Worm (Caenorhabditis elegans) whole organism, young adult: ENCODE measurements around the gene T16G12.12.

Source experiments
- B0336.3 ChIP-seq: fragments of 200-800 bp; sonication (Bioruptor generic); IDR thresholded peaks from 2 replicates; pipeline ENCODE4 v1.3.6; 2022; ENCODE audit warnings: missing genetic modification characterization, missing compliant biosample characterization
- F23B12.7 ChIP-seq: sonication (generic microtip); optimal IDR thresholded peaks from 2 replicates; lab custom pipeline; 2017; ENCODE audit warnings: missing genetic modification characterization, mild to moderate bottlenecking, missing compliant biosample characterization, antibody characterized with exemption, moderate library complexity; ENCODE audit not compliant: insufficient read depth
- F33H1.4 ChIP-seq: fragments of 200-800 bp; sonication (Bioruptor generic); IDR thresholded peaks from 2 replicates; pipeline ENCODE4 v1.3.6; 2022; ENCODE audit warnings: missing genetic modification reagents, missing genetic modification characterization, missing compliant biosample characterization
- Y79H2A.3 ChIP-seq: fragments of 200-800 bp; sonication (Bioruptor generic); conservative IDR thresholded peaks from 2 replicates; pipeline ENCODE4 v1.3.6; 2022; ENCODE audit warnings: missing genetic modification reagents, missing genetic modification characterization, missing compliant biosample characterization
- aptf-2 ChIP-seq: fragments of 200-800 bp; sonication (Bioruptor generic); conservative IDR thresholded peaks from 2 replicates; pipeline ENCODE4 v1.3.6; 2022; ENCODE audit warnings: missing genetic modification reagents, missing genetic modification characterization, missing compliant biosample characterization
- atf-7 ChIP-seq: sonication (generic microtip); optimal IDR thresholded peaks from 2 replicates; lab custom pipeline; 2017; ENCODE audit warnings: mild to moderate bottlenecking, missing genetic modification characterization, missing compliant biosample characterization
- athp-1 ChIP-seq: sonication (generic microtip); optimal IDR thresholded peaks from 2 replicates; lab custom pipeline; 2017; ENCODE audit warnings: mild to moderate bottlenecking, missing genetic modification characterization, missing compliant biosample characterization
- attf-3 ChIP-seq: fragments of 200-800 bp; sonication (Bioruptor generic); conservative IDR thresholded peaks from 2 replicates; pipeline ENCODE4 v1.3.6; 2022; ENCODE audit warnings: missing genetic modification reagents, missing genetic modification characterization, missing compliant biosample characterization
- bed-1 ChIP-seq: fragments of 200-800 bp; sonication (Bioruptor generic); IDR thresholded peaks from 2 replicates; pipeline ENCODE4 v1.3.6; 2022; ENCODE audit warnings: missing genetic modification reagents, missing genetic modification characterization, missing compliant biosample characterization
- cebp-1 ChIP-seq, 2 experiments: fragments of 200-800 bp in 1 of 2; sonication (Bioruptor generic) in 1 of 2; sonication (generic microtip) in 1 of 2; IDR thresholded peaks in 1 of 2; optimal IDR thresholded peaks in 1 of 2; 2 replicates each; pipeline versions ENCODE4 v1.3.6 to Lab custom; 2017 to 2022; ENCODE audit warnings: missing compliant biosample characterization in 2 of 2, missing genetic modification characterization in 2 of 2, mild to moderate bottlenecking in 1 of 2, missing genetic modification reagents in 1 of 2, moderate library complexity in 1 of 2
- die-1 ChIP-seq: sonication (generic microtip); optimal IDR thresholded peaks from 2 replicates; lab custom pipeline; 2016; ENCODE audit warnings: missing genotype, mild to moderate bottlenecking, missing genetic modification characterization, missing compliant biosample characterization
- dox-1 ChIP-seq: fragments of 200-800 bp; sonication (Bioruptor generic); IDR thresholded peaks from 2 replicates; pipeline ENCODE4 v1.3.6; 2022; ENCODE audit warnings: missing genetic modification reagents, missing genetic modification characterization, missing compliant biosample characterization
- dpff-1 ChIP-seq: sonication (generic microtip); optimal IDR thresholded peaks from 2 replicates; lab custom pipeline; 2017; ENCODE audit warnings: mild to moderate bottlenecking, missing genetic modification characterization, missing compliant biosample characterization
- dpl-1 ChIP-seq: fragments of 150-350 bp; optimal IDR thresholded peaks from 2 replicates; lab custom pipeline; 2014; ENCODE audit warnings: missing biosample characterization, missing genetic modification reagents, missing genetic modification characterization
- efl-1 ChIP-seq: fragments of 150-350 bp; optimal IDR thresholded peaks from 2 replicates; lab custom pipeline; 2014; ENCODE audit warnings: missing biosample characterization, missing genetic modification reagents, missing genetic modification characterization
- egl-18 ChIP-seq: fragments of 200-800 bp; sonication (Bioruptor generic); IDR thresholded peaks from 2 replicates; pipeline ENCODE4 v1.3.6; 2022; ENCODE audit warnings: missing genetic modification reagents, missing genetic modification characterization, missing compliant biosample characterization
- him-1 ChIP-seq: sonication (generic microtip); optimal IDR thresholded peaks from 2 replicates; lab custom pipeline; 2016; ENCODE audit warnings: missing genotype, missing genetic modification reagents, missing genetic modification characterization, missing compliant biosample characterization
- hlh-12 ChIP-seq: sonication (generic microtip); optimal IDR thresholded peaks from 2 replicates; lab custom pipeline; 2016; ENCODE audit warnings: missing genetic modification characterization, missing compliant biosample characterization
- hmg-1.2 ChIP-seq: fragments of 200-800 bp; sonication (Bioruptor generic); IDR thresholded peaks from 2 replicates; pipeline ENCODE4 v1.3.6; 2022; ENCODE audit warnings: missing genetic modification reagents, missing genetic modification characterization, missing compliant biosample characterization
- hmg-20 ChIP-seq: fragments of 200-800 bp; sonication (Bioruptor generic); IDR thresholded peaks from 2 replicates; pipeline ENCODE4 v1.3.6; 2022; ENCODE audit warnings: missing genetic modification reagents, missing genetic modification characterization, missing compliant biosample characterization
- lin-26 ChIP-seq: fragments of 200-800 bp; sonication (Bioruptor generic); IDR thresholded peaks from 2 replicates; pipeline ENCODE4 v1.3.6; 2022; ENCODE audit warnings: missing genetic modification reagents, missing genetic modification characterization, missing compliant biosample characterization
- lin-35 ChIP-seq, 3 experiments: fragments of 150-350 bp in 2 of 3; sonication (generic microtip) in 1 of 3; optimal IDR thresholded peaks; 2 replicates each; lab custom pipeline; 2014 to 2018; ENCODE audit warnings: missing biosample characterization in 3 of 3, missing genetic modification characterization in 3 of 3, missing genetic modification reagents in 3 of 3
- lin-40 ChIP-seq: sonication (generic microtip); optimal IDR thresholded peaks from 2 replicates; lab custom pipeline; 2016; ENCODE audit warnings: missing genetic modification characterization, mild to moderate bottlenecking, missing compliant biosample characterization, missing genotype, missing genetic modification reagents
- lin-54 ChIP-seq: fragments of 200-800 bp; sonication (Bioruptor generic); optimal IDR thresholded peaks from 2 replicates; lab custom pipeline; 2018; ENCODE audit warnings: mild to moderate bottlenecking, missing genetic modification characterization, missing compliant biosample characterization
- lsl-1 ChIP-seq: fragments of 200-800 bp; sonication (Bioruptor generic); optimal IDR thresholded peaks from 2 replicates; lab custom pipeline; 2018; ENCODE audit warnings: mild to moderate bottlenecking, missing genetic modification characterization, moderate library complexity, missing compliant biosample characterization
- madf-3 ChIP-seq: fragments of 200-800 bp; sonication (Bioruptor generic); IDR thresholded peaks from 2 replicates; pipeline ENCODE4 v1.3.6; 2022; ENCODE audit warnings: missing genetic modification reagents, missing genetic modification characterization, missing compliant biosample characterization
- madf-6 ChIP-seq: fragments of 200-800 bp; sonication (Bioruptor generic); IDR thresholded peaks from 2 replicates; pipeline ENCODE4 v1.3.6; 2022; ENCODE audit warnings: missing genetic modification reagents, missing genetic modification characterization, missing compliant biosample characterization
- madf-8 ChIP-seq: fragments of 200-800 bp; sonication (Bioruptor generic); conservative IDR thresholded peaks from 2 replicates; pipeline ENCODE4 v1.3.6; 2022; ENCODE audit warnings: missing genetic modification reagents, missing genetic modification characterization, missing compliant biosample characterization
- mxl-1 ChIP-seq: sonication (generic microtip); optimal IDR thresholded peaks from 2 replicates; lab custom pipeline; 2016; ENCODE audit warnings: missing genetic modification characterization, missing compliant biosample characterization
- nfya-1 ChIP-seq: sonication (generic microtip); optimal IDR thresholded peaks from 2 replicates; lab custom pipeline; 2017; ENCODE audit warnings: antibody characterized with exemption, missing compliant biosample characterization, missing genetic modification characterization, borderline replicate concordance; ENCODE audit not compliant: insufficient read depth
- nfyb-1 ChIP-seq: fragments of 200-800 bp; sonication (Bioruptor generic); IDR thresholded peaks from 2 replicates; pipeline ENCODE4 v1.3.6; 2022; ENCODE audit warnings: missing genetic modification reagents, missing genetic modification characterization, missing compliant biosample characterization
- nhr-120 ChIP-seq: fragments of 200-800 bp; sonication (Bioruptor generic); IDR thresholded peaks from 2 replicates; pipeline ENCODE4 v1.3.6; 2022; ENCODE audit warnings: missing genetic modification characterization, missing compliant biosample characterization
- nhr-27 ChIP-seq: fragments of 200-800 bp; sonication (Bioruptor generic); optimal IDR thresholded peaks from 2 replicates; lab custom pipeline; 2018; ENCODE audit warnings: mild to moderate bottlenecking, missing genetic modification characterization, moderate library complexity, missing compliant biosample characterization
- rcor-1 ChIP-seq: fragments of 200-800 bp; sonication (Bioruptor generic); IDR thresholded peaks from 2 replicates; pipeline ENCODE4 v1.3.6; 2022; ENCODE audit warnings: missing genetic modification reagents, missing genetic modification characterization, missing compliant biosample characterization
- snpc-1.3 ChIP-seq: sonication (generic microtip); optimal IDR thresholded peaks from 2 replicates; lab custom pipeline; 2017; ENCODE audit warnings: missing genetic modification characterization, mild to moderate bottlenecking, missing compliant biosample characterization, antibody characterized with exemption, moderate library complexity, missing genotype, missing genetic modification reagents; ENCODE audit not compliant: insufficient read depth
- snpc-4 ChIP-seq, 5 experiments: fragments of 150-350 bp in 1 of 5; sonication (generic microtip) in 4 of 5; optimal IDR thresholded peaks; 2 replicates each; lab custom pipeline; 2014 to 2018; ENCODE audit warnings: missing genetic modification characterization in 5 of 5, missing biosample characterization in 3 of 5, antibody characterized with exemption in 2 of 5, mild to moderate bottlenecking in 2 of 5, missing compliant biosample characterization in 2 of 5, missing genotype in 2 of 5, moderate library complexity in 2 of 5, missing genetic modification reagents in 1 of 5
- sptf-2 ChIP-seq: fragments of 200-800 bp; sonication (Bioruptor generic); optimal IDR thresholded peaks from 2 replicates; lab custom pipeline; 2018; ENCODE audit warnings: mild to moderate bottlenecking, missing genetic modification characterization, missing compliant biosample characterization
- tbp1 ChIP-seq: fragments of 200-800 bp; sonication (Bioruptor generic); optimal IDR thresholded peaks from 2 replicates; lab custom pipeline; 2018; ENCODE audit warnings: mild to moderate bottlenecking, missing genetic modification characterization, missing compliant biosample characterization
- tbx-9 ChIP-seq: sonication (generic microtip); optimal IDR thresholded peaks from 2 replicates; lab custom pipeline; 2016; ENCODE audit warnings: borderline replicate concordance, missing genetic modification characterization, inconsistent platforms, missing compliant biosample characterization
- ztf-28 ChIP-seq: fragments of 200-800 bp; sonication (Bioruptor generic); IDR thresholded peaks from 2 replicates; pipeline ENCODE4 v1.3.6; 2022; ENCODE audit warnings: missing genetic modification reagents, missing genetic modification characterization, missing compliant biosample characterization
- ztf-3 ChIP-seq: fragments of 200-800 bp; sonication (Bioruptor generic); optimal IDR thresholded peaks from 2 replicates; lab custom pipeline; 2018; ENCODE audit warnings: mild to moderate bottlenecking, missing genetic modification characterization, missing compliant biosample characterization

The T16G12.12 gene

ce11 chrIII:10088508-10088981 lies 35.1 kb downstream of the T16G12.12 start, which contains the start of gene hal-2:
TSS of gene hal-2 (minus strand) at chrIII:10088931.
- TF ChIP-seq F33H1.4 (peak; percentile 73), ztf-3 (no peak), aptf-2 (GFP tag; lab: Robert Waterston, UW) (no peak), lsl-1 (peak; percentile 36), athp-1 (tag; lab: Kevin White, UChicago) (no peak), madf-8 (GFP tag; lab: Robert Waterston, UW) (0 out of 2 replicates have a peak, but pooled peaks have one; percentile 7), hmg-20 (GFP tag; lab: Robert Waterston, UW) (no peak), madf-6 (peak; percentile 33; the same call in 1 of the 2 replicates), atf-7 (no peak), snpc-1.3 (tag; lab: Kevin White, UChicago) (no peak), efl-1 (GFP tag; lab: Kevin White, UChicago) (peak; percentile 71), attf-3 (GFP tag; lab: Robert Waterston, UW) (no peak)
- TF ChIP-seq, all 124 proteins: peak for 5

- TF ChIP-seq die-1 (tag; lab: Kevin White, UChicago) = no peak
- peak; percentile 44; the same call in 1 of the 2 replicates for TF ChIP-seq madf-6
- TF ChIP-seq B0336.3 = 0 out of 2 replicates have a peak, but pooled peaks have one; percentile 9
- TF ChIP-seq Y79H2A.3 (GFP tag; lab: Robert Waterston, UW) = 0 out of 2 replicates have a peak, but pooled peaks have one; percentile 27
- TF ChIP-seq cebp-1 (GFP tag; IDR thresholded peaks at IDR 0.05; lab: Robert Waterston, UW) = no peak
- TF ChIP-seq cebp-1 (tag; optimal IDR thresholded peaks at IDR 0.05; lab: Kevin White, UChicago) = peak; percentile 18
Measured at ce11 chrIII:10090685-10091084, 37.3 kb downstream of the T16G12.12 start, which contains the start of gene gtf-2H2C. TSS of gene gtf-2H2C (minus strand) at chrIII:10090785.

- TF ChIP-seq lsl-1 (peak; percentile 42), madf-3 (GFP tag; lab: Robert Waterston, UW) (no peak), nfyb-1 (0 out of 2 replicates have a peak, but pooled peaks have one; percentile 35), hmg-20 (GFP tag; lab: Robert Waterston, UW) (no peak), lin-54 (GFP tag; lab: Kevin White, UChicago) (peak; percentile 81), hmg-1.2 (GFP tag; lab: Robert Waterston, UW) (peak; percentile 12; the same call in 1 of the 2 replicates), lin-35 (GFP tag; optimal IDR thresholded peaks at IDR 0.05; lab: Kevin White, UChicago) (peak in 1 of 3 experiments; percentile 54), attf-3 (GFP tag; lab: Robert Waterston, UW) (no peak), dpff-1 (no peak), B0336.3 (no peak), rcor-1 (no peak), bed-1 (no peak), snpc-4 (GFP tag; optimal IDR thresholded peaks at IDR 0.05; lab: Kevin White, UChicago) (no peak), snpc-4 (tag; optimal IDR thresholded peaks at IDR 0.05; lab: Kevin White, UChicago) (peak in 1 of 4 experiments; percentile 6), F33H1.4 (0 out of 2 replicates have a peak, but pooled peaks have one; percentile 18), tbx-9 (tag; lab: Kevin White, UChicago) (no peak), nfya-1 (tag; lab: Kevin White, UChicago) (no peak), efl-1 (GFP tag; lab: Kevin White, UChicago) (peak; percentile 66), dpl-1 (peak; percentile 57), tbp1 (no peak), nhr-27 (tag; lab: Kevin White, UChicago) (no peak), madf-6 (peak; percentile 37; the same call in 1 of the 2 replicates)
- TF ChIP-seq, all 124 proteins: peak for 10
Measured at ce11 chrIII:10093093-10093492, 39.7 kb downstream of the T16G12.12 start.

DNA sequence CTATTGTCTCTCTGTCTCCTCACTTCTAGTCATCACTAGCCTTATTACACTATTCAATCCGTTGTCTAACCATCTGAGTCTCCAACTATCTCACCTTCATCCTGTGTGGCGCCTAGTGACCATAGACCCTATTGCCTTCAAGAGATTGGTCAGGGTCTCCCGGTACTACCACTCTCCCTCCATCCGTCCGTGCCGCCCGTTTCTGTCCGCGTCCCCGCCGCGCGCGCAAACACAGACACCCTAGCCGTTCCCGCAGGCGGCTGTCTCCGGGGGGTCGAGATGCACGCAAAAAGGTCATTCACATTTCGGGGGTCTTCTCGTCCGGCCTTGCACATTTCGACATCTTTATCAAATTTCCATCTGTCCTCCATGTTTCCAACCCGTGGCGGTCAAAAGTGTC lies 41.1 kb downstream of the T16G12.12 start:
- no peak for TF ChIP-seq lin-40 (tag; lab: Kevin White, UChicago)
- TF ChIP-seq ztf-28 (GFP tag; lab: Robert Waterston, UW) = no peak
- no peak for TF ChIP-seq F33H1.4
- TF ChIP-seq mxl-1 (tag; lab: Kevin White, UChicago) = no peak
- no peak for TF ChIP-seq cebp-1 (GFP tag; IDR thresholded peaks at IDR 0.05; lab: Robert Waterston, UW)
- peak; percentile 29 for TF ChIP-seq cebp-1 (tag; optimal IDR thresholded peaks at IDR 0.05; lab: Kevin White, UChicago)
- no peak for TF ChIP-seq egl-18 (GFP tag; lab: Robert Waterston, UW)
- no peak for TF ChIP-seq him-1 (tag; lab: Kevin White, UChicago)
- TF ChIP-seq nhr-120 (GFP tag; lab: Robert Waterston, UW) = 0 out of 2 replicates have a peak, but pooled peaks have one; percentile 57
- TF ChIP-seq tbp1 = no peak
- no peak for TF ChIP-seq hlh-12
- no peak for TF ChIP-seq F23B12.7
- peak; percentile 13; the same call in 1 of the 2 replicates for TF ChIP-seq dox-1
- TF ChIP-seq sptf-2 (GFP tag; lab: Kevin White, UChicago) = no peak
- TF ChIP-seq lin-26 = 0 out of 2 replicates have a peak, but pooled peaks have one; percentile 24
